Fruit fly (Drosophila melanogaster) S2 (cell line): ENCODE results near the gene CG32104.

ENCODE experiments used
- CG8478 ChIP-seq: fragments of >200 bp; optimal IDR thresholded peaks from 2 replicates; lab custom pipeline; 2018
- CTCF ChIP-seq, 2 experiments: fragments of >200 bp; optimal IDR thresholded peaks; 2 replicates each; lab custom pipeline; 2018

DNA sequence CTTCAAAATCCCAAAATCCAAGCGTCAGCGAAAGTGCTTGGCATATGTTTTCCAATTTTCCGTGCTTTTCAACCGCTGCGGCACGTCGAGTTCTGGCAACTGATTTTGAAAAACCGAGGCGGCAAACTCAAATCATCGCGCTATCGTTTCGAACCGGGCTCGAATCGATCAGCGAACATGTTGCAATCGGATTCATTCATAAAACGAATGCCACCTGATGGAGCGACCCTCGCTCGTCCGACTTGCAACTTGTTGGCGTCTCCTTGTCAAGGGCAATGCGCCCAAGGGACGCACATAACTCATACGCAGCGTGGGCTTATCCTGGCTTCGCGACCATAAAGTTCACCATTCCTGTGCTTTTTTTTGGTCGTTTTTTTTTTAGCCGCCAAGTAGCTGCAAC is 47.7 kb downstream of the CG32104 start, which contains the start of gene CrzR:
- TF ChIP-seq CTCF (optimal IDR thresholded peaks at IDR 0.05; lab: Kevin White, UChicago) (no peak), CG8478 (lab: Kevin White, UChicago) (no peak)
